Worm (Caenorhabditis elegans) whole organism, L1 larva: ENCODE data around the gene madf-11.

Source experiments
- C04F5.9 ChIP-seq: sonication (generic microtip); optimal IDR thresholded peaks from 2 replicates; lab custom pipeline; 2016; ENCODE audit warnings: missing genetic modification characterization, missing compliant biosample characterization
- Y116A8C.19 ChIP-seq: sonication (generic microtip); optimal IDR thresholded peaks from 2 replicates; lab custom pipeline; 2016; ENCODE audit warnings: missing compliant biosample characterization, missing genetic modification characterization, borderline replicate concordance
- ama-1 ChIP-seq: fragments of 150-350 bp; optimal IDR thresholded peaks from 2 replicates; lab custom pipeline; 2014
- ceh-82 ChIP-seq, 3 experiments: fragments of 150-350 bp in 1 of 3; sonication (generic microtip) in 2 of 3; optimal IDR thresholded peaks; 2 replicates each; lab custom pipeline; 2014 to 2017; ENCODE audit warnings: missing biosample characterization in 3 of 3, missing genetic modification characterization in 3 of 3
- ceh-88 ChIP-seq: fragments of 200-800 bp; sonication (Bioruptor generic); IDR thresholded peaks from 2 replicates; pipeline ENCODE4 v1.3.6; 2022; ENCODE audit warnings: missing genetic modification characterization, missing compliant biosample characterization
- ceh-90 ChIP-seq: sonication (generic microtip); optimal IDR thresholded peaks from 2 replicates; lab custom pipeline; 2016; ENCODE audit warnings: missing genetic modification characterization, missing compliant biosample characterization
- ces-1 ChIP-seq: fragments of 150-350 bp; optimal IDR thresholded peaks from 2 replicates; lab custom pipeline; 2014; ENCODE audit warnings: missing biosample characterization, missing genetic modification reagents, missing genetic modification characterization
- efl-1 ChIP-seq, 4 experiments: fragments of 150-350 bp; optimal IDR thresholded peaks in 3 of 4; peaks in 1 of 4; 1 replicate in 1 of 4; 2 replicates in 3 of 4; lab custom pipeline; 2014; ENCODE audit warnings: missing biosample characterization in 2 of 4, missing genetic modification characterization in 2 of 4, missing genetic modification reagents in 2 of 4
- efl-3 ChIP-seq: fragments of 200-800 bp; sonication (Bioruptor generic); optimal IDR thresholded peaks from 2 replicates; lab custom pipeline; 2018; ENCODE audit warnings: mild to moderate bottlenecking, missing genetic modification characterization, missing compliant biosample characterization
- egl-27 ChIP-seq, 2 experiments: fragments of 150-350 bp in 1 of 2; sonication (generic microtip); optimal IDR thresholded peaks; 3 replicates each; lab custom pipeline; 2017 to 2018; ENCODE audit warnings: missing biosample characterization in 2 of 2, missing genetic modification characterization in 2 of 2, missing genetic modification reagents in 2 of 2
- elt-2 ChIP-seq: sonication (generic microtip); optimal IDR thresholded peaks from 2 replicates; lab custom pipeline; 2016; ENCODE audit warnings: missing genetic modification characterization, mild to moderate bottlenecking, inconsistent platforms, missing compliant biosample characterization, missing genetic modification reagents
- fkh-10 ChIP-seq: sonication (generic microtip); optimal IDR thresholded peaks from 2 replicates; lab custom pipeline; 2017; ENCODE audit warnings: missing biosample characterization, missing genetic modification reagents, missing genetic modification characterization
- fkh-8 ChIP-seq: sonication (generic microtip); optimal IDR thresholded peaks from 2 replicates; lab custom pipeline; 2016; ENCODE audit warnings: mild to moderate bottlenecking, missing genetic modification characterization, missing compliant biosample characterization
- fos-1 ChIP-seq: fragments of 150-350 bp; optimal IDR thresholded peaks from 2 replicates; lab custom pipeline; 2014; ENCODE audit warnings: missing biosample characterization, missing genetic modification characterization
- hpl-2 ChIP-seq: fragments of 150-350 bp; optimal IDR thresholded peaks from 2 replicates; lab custom pipeline; 2014; ENCODE audit warnings: missing biosample characterization, missing genetic modification reagents, missing genetic modification characterization
- lin-14 ChIP-seq: fragments of 200-800 bp; sonication (Bioruptor generic); optimal IDR thresholded peaks from 2 replicates; lab custom pipeline; 2018; ENCODE audit warnings: mild to moderate bottlenecking, missing genetic modification characterization, moderate library complexity, missing compliant biosample characterization
- lin-35 ChIP-seq, 2 experiments: fragments of 150-350 bp; optimal IDR thresholded peaks; 2 replicates each; lab custom pipeline; 2014; ENCODE audit warnings: missing biosample characterization in 2 of 2, missing genetic modification characterization in 2 of 2, missing genetic modification reagents in 2 of 2
- lin-39 ChIP-seq: fragments of 150-350 bp; optimal IDR thresholded peaks from 2 replicates; lab custom pipeline; 2014; ENCODE audit warnings: missing biosample characterization, missing genetic modification reagents, missing genetic modification characterization
- lir-3 ChIP-seq: sonication (generic microtip); optimal IDR thresholded peaks from 2 replicates; lab custom pipeline; 2016; ENCODE audit warnings: mild to moderate bottlenecking, missing genetic modification characterization, moderate library complexity, missing compliant biosample characterization; ENCODE audit not compliant: poor library complexity
- lsy-2 ChIP-seq, 2 experiments: fragments of 150-350 bp; optimal IDR thresholded peaks; 2 replicates each; lab custom pipeline; 2014; ENCODE audit warnings: missing biosample characterization in 2 of 2, missing genetic modification characterization in 2 of 2
- mdl-1 ChIP-seq, 2 experiments: fragments of 150-350 bp; optimal IDR thresholded peaks; 2 replicates each; lab custom pipeline; 2014 to 2017; ENCODE audit warnings: missing biosample characterization in 2 of 2, missing genetic modification characterization in 2 of 2, inconsistent platforms in 1 of 2
- nhr-19 ChIP-seq: fragments of 200-800 bp; sonication (Bioruptor generic); conservative IDR thresholded peaks from 2 replicates; pipeline ENCODE4 v1.3.6; 2022; ENCODE audit warnings: missing genetic modification characterization, missing compliant biosample characterization
- nhr-20 ChIP-seq: sonication (generic microtip); optimal IDR thresholded peaks from 2 replicates; lab custom pipeline; 2016; ENCODE audit warnings: mild to moderate bottlenecking, missing genetic modification characterization, missing compliant biosample characterization
- nhr-47 ChIP-seq: sonication (generic microtip); optimal IDR thresholded peaks from 2 replicates; lab custom pipeline; 2016; ENCODE audit warnings: mild to moderate bottlenecking, missing genetic modification characterization, moderate library complexity, missing compliant biosample characterization
- nhr-71 ChIP-seq: sonication (generic microtip); optimal IDR thresholded peaks from 2 replicates; lab custom pipeline; 2016; ENCODE audit warnings: mild to moderate bottlenecking, missing genetic modification characterization, moderate library complexity, missing compliant biosample characterization
- nhr-85 ChIP-seq: sonication (generic microtip); peaks from one replicate; lab custom pipeline; 2016; ENCODE audit warnings: missing genetic modification characterization, inconsistent platforms, missing compliant biosample characterization
- nhr-90 ChIP-seq: sonication (generic microtip); optimal IDR thresholded peaks from 2 replicates; lab custom pipeline; 2016; ENCODE audit warnings: mild to moderate bottlenecking, missing genetic modification characterization, missing compliant biosample characterization; ENCODE audit not compliant: poor library complexity
- pax-3 ChIP-seq: fragments of 200-800 bp; sonication (Bioruptor generic); optimal IDR thresholded peaks from 2 replicates; lab custom pipeline; 2018; ENCODE audit warnings: mild to moderate bottlenecking, missing genetic modification characterization, moderate library complexity, missing compliant biosample characterization
- rnt-1 ChIP-seq: sonication (generic microtip); optimal IDR thresholded peaks from 2 replicates; lab custom pipeline; 2016; ENCODE audit warnings: mild to moderate bottlenecking, missing genetic modification characterization, moderate library complexity, missing compliant biosample characterization
- snpc-4 ChIP-seq: fragments of 150-350 bp; optimal IDR thresholded peaks from 2 replicates; lab custom pipeline; 2014; ENCODE audit warnings: missing biosample characterization, missing genetic modification characterization
- snu-23 ChIP-seq: sonication (generic microtip); optimal IDR thresholded peaks from 2 replicates; lab custom pipeline; 2016; ENCODE audit warnings: missing genetic modification characterization, missing compliant biosample characterization
- swsn-7 ChIP-seq: sonication (generic microtip); optimal IDR thresholded peaks from 2 replicates; lab custom pipeline; 2016; ENCODE audit warnings: missing genetic modification characterization, missing compliant biosample characterization
- tbx-2 ChIP-seq: sonication (generic microtip); optimal IDR thresholded peaks from 2 replicates; lab custom pipeline; 2016; ENCODE audit warnings: missing genetic modification characterization, missing compliant biosample characterization
- unc-86 ChIP-seq: sonication (generic microtip); optimal IDR thresholded peaks from 2 replicates; lab custom pipeline; 2016; ENCODE audit warnings: missing genetic modification characterization, missing compliant biosample characterization
- vab-15 ChIP-seq: sonication (generic microtip); optimal IDR thresholded peaks from 2 replicates; lab custom pipeline; 2017; ENCODE audit warnings: missing genotype, mild to moderate bottlenecking, missing genetic modification characterization, missing compliant biosample characterization
- xbp-1 ChIP-seq: sonication (generic microtip); optimal IDR thresholded peaks from 2 replicates; lab custom pipeline; 2016; ENCODE audit warnings: missing genetic modification characterization, missing compliant biosample characterization
- zag-1 ChIP-seq: fragments of 150-350 bp; optimal IDR thresholded peaks from 2 replicates; lab custom pipeline; 2014; ENCODE audit warnings: missing biosample characterization, missing genetic modification characterization
- zip-4 ChIP-seq: fragments of 200-800 bp; sonication (Bioruptor generic); optimal IDR thresholded peaks from 2 replicates; lab custom pipeline; 2018; ENCODE audit warnings: mild to moderate bottlenecking, missing genetic modification characterization, moderate library complexity, missing compliant biosample characterization
- ztf-4 ChIP-seq: fragments of 150-350 bp; optimal IDR thresholded peaks from 2 replicates; lab custom pipeline; 2014; ENCODE audit warnings: missing biosample characterization, missing genetic modification characterization

Gene madf-11

DNA sequence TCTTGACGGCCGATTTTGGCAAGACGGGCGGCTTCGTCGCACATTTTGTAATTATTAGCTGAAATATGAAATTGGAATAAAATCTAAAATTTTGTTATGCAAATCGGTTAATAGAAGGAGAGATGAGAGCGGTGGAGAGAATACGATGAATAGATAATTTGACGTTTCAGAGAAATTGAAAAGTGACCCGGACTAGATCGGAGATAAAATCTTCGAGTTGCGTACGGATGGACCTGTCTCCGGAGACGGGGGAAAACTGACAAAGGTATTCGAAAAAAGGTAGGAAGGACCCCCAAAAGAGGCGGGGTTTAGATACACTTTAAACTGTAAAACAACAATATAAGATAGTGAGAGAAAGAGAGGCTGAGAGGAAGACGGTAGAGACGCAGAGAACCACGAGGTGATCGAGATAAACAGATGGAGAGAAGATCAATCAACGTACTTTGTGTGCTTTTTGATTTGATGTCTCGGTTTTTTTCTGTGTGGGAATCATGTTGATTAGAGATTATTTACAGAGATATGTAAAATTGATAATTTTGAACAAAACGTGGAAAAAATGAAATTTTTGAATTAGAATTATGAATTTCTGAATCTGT is 51.1 kb downstream of the madf-11 start, which contains the start of gene F09F7.6 (continued):
- TF ChIP-seq zag-1 (tag; lab: Kevin White, UChicago) = no peak
- peak; percentile 81 for TF ChIP-seq tbx-2 (tag; lab: Kevin White, UChicago)
- peak; percentile 57 to 63 for TF ChIP-seq lsy-2 (tag; optimal IDR thresholded peaks at IDR 0.05; lab: Kevin White, UChicago)
- no peak for TF ChIP-seq fkh-8 (tag; lab: Kevin White, UChicago)
- TF ChIP-seq nhr-20 = peak; percentile 97
- no peak for TF ChIP-seq pax-3 (tag; lab: Kevin White, UChicago)
- TF ChIP-seq efl-1 (optimal IDR thresholded peaks at IDR 0.05; lab: Kevin White, UChicago) = peak; percentile 37 to 52
- peak in 1 of 2 experiments; percentile 96 for TF ChIP-seq efl-1 (GFP tag; optimal IDR thresholded peaks at IDR 0.05 in 1 of 2; lab: Kevin White, UChicago)
- TF ChIP-seq fkh-10 (GFP tag; lab: Kevin White, UChicago) = no peak
- TF ChIP-seq vab-15 (tag; lab: Kevin White, UChicago) = peak; percentile 50
- no peak for TF ChIP-seq ceh-82 (tag; optimal IDR thresholded peaks at IDR 0.05; lab: Kevin White, UChicago)
- peak; percentile 98 for TF ChIP-seq nhr-19
- no peak for TF ChIP-seq snpc-4 (tag; lab: Kevin White, UChicago)
- TF ChIP-seq C04F5.9 = peak; percentile 26
- TF ChIP-seq hpl-2 (GFP tag; lab: Kevin White, UChicago) = no peak
- TF ChIP-seq lin-14 (GFP tag; lab: Kevin White, UChicago) = peak; percentile 89
- peak; percentile 98 for TF ChIP-seq nhr-85 (tag; lab: Kevin White, UChicago)
- peak; percentile 62 for TF ChIP-seq nhr-47
- TF ChIP-seq ztf-4 (tag; lab: Kevin White, UChicago) = peak; percentile 51
- TF ChIP-seq mdl-1 (tag; optimal IDR thresholded peaks at IDR 0.05; lab: Kevin White, UChicago) = peak in 1 of 2 experiments; percentile 96
- peak; percentile 93 for TF ChIP-seq snu-23 (GFP tag; lab: Kevin White, UChicago)
- no peak for TF ChIP-seq ceh-88 (GFP tag; lab: Robert Waterston, UW)
- TF ChIP-seq unc-86 (tag; lab: Kevin White, UChicago) = no peak
- TF ChIP-seq rnt-1 (tag; lab: Kevin White, UChicago) = peak; percentile 76
- TF ChIP-seq ces-1 = no peak
- no peak for TF ChIP-seq Y116A8C.19 (tag; lab: Kevin White, UChicago)

DNA sequence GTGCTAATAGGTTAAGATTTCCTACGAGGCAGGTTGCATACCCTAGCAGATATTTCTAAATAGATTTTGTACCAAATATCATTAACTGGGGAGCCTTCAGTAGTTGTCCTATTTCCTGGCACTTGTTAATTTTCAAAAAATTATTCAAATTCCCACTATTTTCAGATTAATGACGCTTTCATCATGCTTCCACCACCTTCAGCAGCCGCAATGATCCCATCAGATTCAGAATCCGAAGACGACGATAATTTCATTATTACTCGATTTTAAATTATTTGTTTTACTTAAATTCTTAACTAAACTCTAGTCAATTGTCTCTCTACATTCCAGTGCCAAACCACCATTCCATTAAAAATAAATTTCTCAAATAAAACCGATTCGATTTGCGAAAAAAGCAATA is 52.4 kb downstream of the madf-11 start:
- TF ChIP-seq nhr-19 (peak; percentile 45), nhr-71 (tag; lab: Kevin White, UChicago) (peak; percentile 71), elt-2 (tag; lab: Kevin White, UChicago) (peak; percentile 36), ztf-4 (tag; lab: Kevin White, UChicago) (peak; percentile 20), lin-35 (GFP tag; optimal IDR thresholded peaks at IDR 0.05; lab: Kevin White, UChicago) (peak in 1 of 2 experiments; percentile 22), lin-39 (tag; lab: Kevin White, UChicago) (no peak), tbx-2 (tag; lab: Kevin White, UChicago) (peak; percentile 40), lir-3 (tag; lab: Kevin White, UChicago) (peak; percentile 43), swsn-7 (tag; lab: Kevin White, UChicago) (peak; percentile 5), ama-1 (lab: Kevin White, UChicago) (peak; percentile 92), zip-4 (GFP tag; lab: Kevin White, UChicago) (no peak), xbp-1 (peak; percentile 28), ceh-90 (tag; lab: Kevin White, UChicago) (no peak), snu-23 (GFP tag; lab: Kevin White, UChicago) (peak; percentile 16), nhr-47 (peak; percentile 51), nhr-90 (tag; lab: Kevin White, UChicago) (peak; percentile 71), efl-3 (no peak), nhr-20 (peak; percentile 89), fos-1 (no peak), egl-27 (tag; optimal IDR thresholded peaks at IDR 0.05; lab: Kevin White, UChicago) (no peak), fkh-10 (GFP tag; lab: Kevin White, UChicago) (no peak), efl-1 (optimal IDR thresholded peaks at IDR 0.05; lab: Kevin White, UChicago) (no peak), efl-1 (GFP tag; optimal IDR thresholded peaks at IDR 0.05 in 1 of 2; lab: Kevin White, UChicago) (peak in 1 of 2 experiments; percentile 64)
